Worm (Caenorhabditis elegans) whole organism, L1 larva: ENCODE results near the gene R10E8.1.
"Not testable (repeated sequence)": the region's sequence is repeated elsewhere in the genome, so short reads cannot be mapped to it uniquely, and the experiment has no call there.

ENCODE experiments used
- C04F5.9 ChIP-seq: sonication (generic microtip); optimal IDR thresholded peaks from 2 replicates; lab custom pipeline; 2016; ENCODE audit warnings: missing genetic modification characterization, missing compliant biosample characterization
- C16A3.4 ChIP-seq: fragments of 150-350 bp; optimal IDR thresholded peaks from 2 replicates; lab custom pipeline; 2014; ENCODE audit warnings: missing biosample characterization, missing genetic modification characterization
- aha-1 ChIP-seq: fragments of 150-350 bp; optimal IDR thresholded peaks from 2 replicates; lab custom pipeline; 2014; ENCODE audit warnings: missing biosample characterization, missing genetic modification characterization
- blmp-1 ChIP-seq: fragments of 150-350 bp; optimal IDR thresholded peaks from 2 replicates; lab custom pipeline; 2014; ENCODE audit warnings: missing biosample characterization, missing genetic modification characterization
- ceh-63 ChIP-seq: fragments of 200-800 bp; sonication (Bioruptor generic); optimal IDR thresholded peaks from 2 replicates; lab custom pipeline; 2018; ENCODE audit warnings: mild to moderate bottlenecking, missing genetic modification characterization, missing compliant biosample characterization
- ceh-8 ChIP-seq: fragments of 200-800 bp; sonication (Bioruptor generic); optimal IDR thresholded peaks from 2 replicates; lab custom pipeline; 2018; ENCODE audit warnings: mild to moderate bottlenecking, missing genetic modification characterization, moderate library complexity, missing compliant biosample characterization
- dsc-1 ChIP-seq: sonication (generic microtip); optimal IDR thresholded peaks from 2 replicates; lab custom pipeline; 2016; ENCODE audit warnings: mild to moderate bottlenecking, missing genetic modification characterization, missing compliant biosample characterization
- efl-1 ChIP-seq, 4 experiments: fragments of 150-350 bp; optimal IDR thresholded peaks in 3 of 4; peaks in 1 of 4; 1 replicate in 1 of 4; 2 replicates in 3 of 4; lab custom pipeline; 2014; ENCODE audit warnings: missing biosample characterization in 2 of 4, missing genetic modification characterization in 2 of 4, missing genetic modification reagents in 2 of 4
- efl-3 ChIP-seq: fragments of 200-800 bp; sonication (Bioruptor generic); optimal IDR thresholded peaks from 2 replicates; lab custom pipeline; 2018; ENCODE audit warnings: mild to moderate bottlenecking, missing genetic modification characterization, missing compliant biosample characterization
- fkh-10 ChIP-seq: sonication (generic microtip); optimal IDR thresholded peaks from 2 replicates; lab custom pipeline; 2017; ENCODE audit warnings: missing biosample characterization, missing genetic modification reagents, missing genetic modification characterization
- fkh-8 ChIP-seq: sonication (generic microtip); optimal IDR thresholded peaks from 2 replicates; lab custom pipeline; 2016; ENCODE audit warnings: mild to moderate bottlenecking, missing genetic modification characterization, missing compliant biosample characterization
- fos-1 ChIP-seq: fragments of 150-350 bp; optimal IDR thresholded peaks from 2 replicates; lab custom pipeline; 2014; ENCODE audit warnings: missing biosample characterization, missing genetic modification characterization
- hlh-17 ChIP-seq: fragments of 200-800 bp; sonication (Bioruptor generic); optimal IDR thresholded peaks from 2 replicates; lab custom pipeline; 2018; ENCODE audit warnings: missing genetic modification characterization, mild to moderate bottlenecking, missing compliant biosample characterization, moderate library complexity, borderline replicate concordance
- irx-1 ChIP-seq: sonication (generic microtip); optimal IDR thresholded peaks from 2 replicates; lab custom pipeline; 2016; ENCODE audit warnings: missing genetic modification characterization, missing compliant biosample characterization
- isw-1 ChIP-seq: fragments of 200-800 bp; sonication (Bioruptor generic); IDR thresholded peaks from 2 replicates; pipeline ENCODE4 v1.3.6; 2022; ENCODE audit warnings: missing genetic modification characterization, missing compliant biosample characterization
- jun-1 ChIP-seq: fragments of 150-350 bp; optimal IDR thresholded peaks from 2 replicates; lab custom pipeline; 2014; ENCODE audit warnings: missing biosample characterization, missing genetic modification reagents, missing genetic modification characterization
- lin-15B ChIP-seq: fragments of 150-350 bp; sonication (generic microtip); optimal IDR thresholded peaks from 3 replicates; lab custom pipeline; 2014; ENCODE audit warnings: missing biosample characterization, missing genetic modification characterization
- lir-3 ChIP-seq: sonication (generic microtip); optimal IDR thresholded peaks from 2 replicates; lab custom pipeline; 2016; ENCODE audit warnings: mild to moderate bottlenecking, missing genetic modification characterization, moderate library complexity, missing compliant biosample characterization; ENCODE audit not compliant: poor library complexity
- lsy-2 ChIP-seq, 2 experiments: fragments of 150-350 bp; optimal IDR thresholded peaks; 2 replicates each; lab custom pipeline; 2014; ENCODE audit warnings: missing biosample characterization in 2 of 2, missing genetic modification characterization in 2 of 2
- mdl-1 ChIP-seq, 2 experiments: fragments of 150-350 bp; optimal IDR thresholded peaks; 2 replicates each; lab custom pipeline; 2014 to 2017; ENCODE audit warnings: missing biosample characterization in 2 of 2, missing genetic modification characterization in 2 of 2, inconsistent platforms in 1 of 2
- nhr-11 ChIP-seq: fragments of 150-350 bp; optimal IDR thresholded peaks from 2 replicates; lab custom pipeline; 2014; ENCODE audit warnings: missing biosample characterization, missing genetic modification characterization
- nhr-20 ChIP-seq: sonication (generic microtip); optimal IDR thresholded peaks from 2 replicates; lab custom pipeline; 2016; ENCODE audit warnings: mild to moderate bottlenecking, missing genetic modification characterization, missing compliant biosample characterization
- nhr-237 ChIP-seq: fragments of 150-350 bp; optimal IDR thresholded peaks from 2 replicates; lab custom pipeline; 2014; ENCODE audit warnings: missing biosample characterization, missing genetic modification characterization
- nhr-47 ChIP-seq: sonication (generic microtip); optimal IDR thresholded peaks from 2 replicates; lab custom pipeline; 2016; ENCODE audit warnings: mild to moderate bottlenecking, missing genetic modification characterization, moderate library complexity, missing compliant biosample characterization
- nhr-71 ChIP-seq: sonication (generic microtip); optimal IDR thresholded peaks from 2 replicates; lab custom pipeline; 2016; ENCODE audit warnings: mild to moderate bottlenecking, missing genetic modification characterization, moderate library complexity, missing compliant biosample characterization
- nhr-77 ChIP-seq: fragments of 150-350 bp; optimal IDR thresholded peaks from 2 replicates; lab custom pipeline; 2014; ENCODE audit warnings: missing biosample characterization, missing genetic modification characterization
- pag-3 ChIP-seq: sonication (generic microtip); optimal IDR thresholded peaks from 2 replicates; lab custom pipeline; 2017; ENCODE audit warnings: missing genetic modification characterization, mild to moderate bottlenecking, missing compliant biosample characterization, antibody characterized with exemption, borderline replicate concordance; ENCODE audit not compliant: insufficient read depth
- pax-3 ChIP-seq: fragments of 200-800 bp; sonication (Bioruptor generic); optimal IDR thresholded peaks from 2 replicates; lab custom pipeline; 2018; ENCODE audit warnings: mild to moderate bottlenecking, missing genetic modification characterization, moderate library complexity, missing compliant biosample characterization
- skn-1 ChIP-seq: fragments of 150-350 bp; optimal IDR thresholded peaks from 2 replicates; lab custom pipeline; 2014; ENCODE audit warnings: missing biosample characterization, missing genetic modification characterization
- sptf-1 ChIP-seq: fragments of 150-350 bp; optimal IDR thresholded peaks from 2 replicates; lab custom pipeline; 2014; ENCODE audit warnings: missing biosample characterization, missing genetic modification characterization
- tbx-2 ChIP-seq: sonication (generic microtip); optimal IDR thresholded peaks from 2 replicates; lab custom pipeline; 2016; ENCODE audit warnings: missing genetic modification characterization, missing compliant biosample characterization
- unc-30 ChIP-seq: sonication (generic microtip); optimal IDR thresholded peaks from 2 replicates; lab custom pipeline; 2017; ENCODE audit warnings: missing biosample characterization, missing genetic modification characterization
- unc-62 ChIP-seq: fragments of 150-350 bp; optimal IDR thresholded peaks from 2 replicates; lab custom pipeline; 2014; ENCODE audit warnings: missing biosample characterization, missing genetic modification reagents, missing genetic modification characterization
- unc-86 ChIP-seq: sonication (generic microtip); optimal IDR thresholded peaks from 2 replicates; lab custom pipeline; 2016; ENCODE audit warnings: missing genetic modification characterization, missing compliant biosample characterization
- vab-15 ChIP-seq: sonication (generic microtip); optimal IDR thresholded peaks from 2 replicates; lab custom pipeline; 2017; ENCODE audit warnings: missing genotype, mild to moderate bottlenecking, missing genetic modification characterization, missing compliant biosample characterization
- ztf-11 ChIP-seq, 2 experiments: sonication (generic microtip); optimal IDR thresholded peaks; 2 replicates each; lab custom pipeline; 2016 to 2017; ENCODE audit warnings: missing genetic modification characterization in 2 of 2, missing biosample characterization in 1 of 2, missing compliant biosample characterization in 1 of 2
- ztf-4 ChIP-seq: fragments of 150-350 bp; optimal IDR thresholded peaks from 2 replicates; lab custom pipeline; 2014; ENCODE audit warnings: missing biosample characterization, missing genetic modification characterization

The R10E8.1 gene

ce11 chrV:18216784-18217183, 35.4 kb downstream of the R10E8.1 start, which contains the start of gene F16H6.9:
Gene F16H6.9 (plus strand): TSS chrV:18217084.
- TF ChIP-seq C04F5.9, pag-3, blmp-1 (tag; lab: Kevin White, UChicago): not testable (repeated sequence)

- TF ChIP-seq ceh-63; pag-3 (tag; lab: Kevin White, UChicago); ceh-8: not testable (repeated sequence)
Measured at ce11 chrV:18216175-18216574, 36.0 kb downstream of the R10E8.1 start, which contains the start of gene F16H6.8. Gene F16H6.8 (minus strand): TSS chrV:18216275.

ce11 chrV:18212848-18213247, 39.4 kb downstream of the R10E8.1 start:
- no peak for TF ChIP-seq unc-62 (GFP tag; lab: Kevin White, UChicago)
- TF ChIP-seq isw-1: no peak
- no peak for TF ChIP-seq dsc-1 (tag; lab: Kevin White, UChicago)
- TF ChIP-seq lir-3: no peak
- TF ChIP-seq jun-1: no peak
- TF ChIP-seq efl-1 (optimal IDR thresholded peaks at IDR 0.05; lab: Kevin White, UChicago): no peak
- TF ChIP-seq efl-1 (GFP tag; optimal IDR thresholded peaks at IDR 0.05 in 1 of 2; lab: Kevin White, UChicago): no peak
- no peak for TF ChIP-seq aha-1
- TF ChIP-seq irx-1: no peak
- TF ChIP-seq hlh-17 (GFP tag; lab: Kevin White, UChicago): no peak
- no peak for TF ChIP-seq lin-15B
- TF ChIP-seq nhr-20: no peak
- no peak for TF ChIP-seq skn-1 (tag; lab: Kevin White, UChicago)
- TF ChIP-seq sptf-1 (tag; lab: Kevin White, UChicago): no peak
- TF ChIP-seq ztf-11 (tag; optimal IDR thresholded peaks at IDR 0.05; lab: Kevin White, UChicago): no peak
- no peak for TF ChIP-seq fkh-10 (GFP tag; lab: Kevin White, UChicago)
- no peak for TF ChIP-seq nhr-237 (tag; lab: Kevin White, UChicago)
- TF ChIP-seq lsy-2 (tag; optimal IDR thresholded peaks at IDR 0.05; lab: Kevin White, UChicago): no peak
- no peak for TF ChIP-seq efl-3 (GFP tag; lab: Kevin White, UChicago)
- no peak for TF ChIP-seq nhr-77 (tag; lab: Kevin White, UChicago)

ce11 chrV:18209071-18209470, 43.1 kb downstream of the R10E8.1 start, which contains the start of gene F16H6.7:
Gene F16H6.7 (minus strand): TSS chrV:18209171.
- TF ChIP-seq nhr-47 (no peak), fkh-10 (GFP tag; lab: Kevin White, UChicago) (no peak), C16A3.4 (no peak), efl-1 (optimal IDR thresholded peaks at IDR 0.05; lab: Kevin White, UChicago) (no peak), efl-1 (GFP tag; optimal IDR thresholded peaks at IDR 0.05 in 1 of 2; lab: Kevin White, UChicago) (no peak), mdl-1 (tag; optimal IDR thresholded peaks at IDR 0.05; lab: Kevin White, UChicago) (no peak), unc-30 (tag; lab: Kevin White, UChicago) (no peak), ztf-4 (tag; lab: Kevin White, UChicago) (no peak), nhr-71 (tag; lab: Kevin White, UChicago) (no peak), lir-3 (no peak), tbx-2 (tag; lab: Kevin White, UChicago) (no peak), fkh-8 (tag; lab: Kevin White, UChicago) (no peak), pax-3 (tag; lab: Kevin White, UChicago) (no peak), fos-1 (no peak), sptf-1 (tag; lab: Kevin White, UChicago) (no peak), vab-15 (tag; lab: Kevin White, UChicago) (no peak), nhr-11 (no peak), unc-86 (tag; lab: Kevin White, UChicago) (no peak)
- TF ChIP-seq, all 84 proteins: peak for 0
